Fruit fly (Drosophila melanogaster) whole organism: ENCODE results near the gene CG31140.

Experiments
- CG8478 ChIP-seq: fragments of >200 bp; optimal IDR thresholded peaks from 2 replicates; lab custom pipeline; 2018; ENCODE audit warnings: inconsistent platforms
- Dll ChIP-seq: fragments of >200 bp; optimal IDR thresholded peaks from 2 replicates; lab custom pipeline; 2017
- EcR ChIP-seq, 2 experiments: fragments of >200 bp; optimal IDR thresholded peaks; 2 replicates each; lab custom pipeline; 2017; ENCODE audit warnings: missing biosample characterization in 2 of 2, missing genetic modification characterization in 2 of 2, missing genetic modification reagents in 2 of 2
- pan ChIP-seq: fragments of >200 bp; optimal IDR thresholded peaks from 2 replicates; lab custom pipeline; 2017
- psq ChIP-seq: fragments of >200 bp; optimal IDR thresholded peaks from 2 replicates; lab custom pipeline; 2017
- usp ChIP-seq: fragments of >200 bp; optimal IDR thresholded peaks from 2 replicates; lab custom pipeline; 2017; ENCODE audit warnings: missing biosample characterization, missing genetic modification characterization, mixed read lengths

dm6 chr3R:23938564-23939122 lies 24.3 kb upstream of the CG31140 start:
- TF ChIP-seq psq (lab: Kevin White, UChicago) = no peak
- no peak for TF ChIP-seq Dll (lab: Kevin White, UChicago)
- TF ChIP-seq CG8478 (lab: Kevin White, UChicago) = no peak
- no peak for TF ChIP-seq usp (GFP tag; lab: Kevin White, UChicago)
- TF ChIP-seq pan = no peak
- no peak for TF ChIP-seq EcR (GFP tag; optimal IDR thresholded peaks at IDR 0.05; lab: Kevin White, UChicago)
